Fruit fly (Drosophila melanogaster): ENCODE data around the gene Tgt.

The Tgt gene

dm6 chr2L:1183799-1184198 is at the start of gene Tgt, which contains the start of gene CG5126:
Tgt (plus strand) TSS chr2L:1184065.
CG5126 (minus strand) TSS chr2L:1184020.
- TF ChIP-seq CG17801 (GFP tag; optimal IDR thresholded peaks at IDR 0.05; ENCODE audit: partially characterized antibody): no peak

dm6 chr2L:1135495-1135894 is 48.4 kb upstream of the Tgt start:
- no peak for TF ChIP-seq CG17801 (GFP tag; optimal IDR thresholded peaks at IDR 0.05; ENCODE audit: partially characterized antibody)

- TF ChIP-seq CG17801 (GFP tag; optimal IDR thresholded peaks at IDR 0.05; ENCODE audit: partially characterized antibody): no peak
These were observed 46.9 kb upstream of the Tgt start for dm6 chr2L:1136993-1137392.

dm6 chr2L:1142730-1143281 is 41.1 kb upstream of the Tgt start, which contains the start of gene MFS3:
MFS3 (plus strand) TSS chr2L:1143201.
- no peak for TF ChIP-seq CG17801 (GFP tag; optimal IDR thresholded peaks at IDR 0.05; ENCODE audit: partially characterized antibody)

dm6 chr2L:1143286-1143685 is 40.6 kb upstream of the Tgt start:
- TF ChIP-seq CG17801 (GFP tag; optimal IDR thresholded peaks at IDR 0.05; ENCODE audit: partially characterized antibody): no peak

dm6 chr2L:1144371-1145360 is 39.2 kb upstream of the Tgt start:
- no peak for TF ChIP-seq CG17801 (GFP tag; optimal IDR thresholded peaks at IDR 0.05; ENCODE audit: partially characterized antibody)

dm6 chr2L:1147656-1148055 is 36.2 kb upstream of the Tgt start:
- no peak for TF ChIP-seq CG17801 (GFP tag; optimal IDR thresholded peaks at IDR 0.05; ENCODE audit: partially characterized antibody)

- peak; percentile 62 for TF ChIP-seq CG17801 (GFP tag; optimal IDR thresholded peaks at IDR 0.05; ENCODE audit: partially characterized antibody)
These were observed 33.3 kb upstream of the Tgt start, which contains the start of the genes Tfb4 and Vps29 for dm6 chr2L:1150554-1150953. Tfb4 (minus strand) TSS chr2L:1150677. Vps29 (plus strand) TSS chr2L:1150766.

- TF ChIP-seq CG17801 (GFP tag; optimal IDR thresholded peaks at IDR 0.05; ENCODE audit: partially characterized antibody): no peak
These were observed 31.2 kb upstream of the Tgt start for dm6 chr2L:1152693-1153092.

dm6 chr2L:1156592-1157249 is 27.1 kb upstream of the Tgt start:
- no peak for TF ChIP-seq CG17801 (GFP tag; optimal IDR thresholded peaks at IDR 0.05; ENCODE audit: partially characterized antibody)

- TF ChIP-seq CG17801 (GFP tag; optimal IDR thresholded peaks at IDR 0.05; ENCODE audit: partially characterized antibody): no peak
These were observed 26.5 kb upstream of the Tgt start for dm6 chr2L:1157357-1157678.

- no peak for TF ChIP-seq CG17801 (GFP tag; optimal IDR thresholded peaks at IDR 0.05; ENCODE audit: partially characterized antibody)
These were observed 26.0 kb upstream of the Tgt start, which contains the start of gene capt for dm6 chr2L:1157679-1158518. capt (minus strand) TSS chr2L:1158262.

dm6 chr2L:1158519-1159319 is 25.1 kb upstream of the Tgt start, which contains the start of gene Tango14:
Tango14 (plus strand) TSS chr2L:1158661.
- TF ChIP-seq CG17801 (GFP tag; optimal IDR thresholded peaks at IDR 0.05; ENCODE audit: partially characterized antibody): no peak

Measured in ovary, adult (tissue).